Worm (Caenorhabditis elegans): ENCODE results near the gene Y48C3A.20.

Gene Y48C3A.20

ce11 chrII:13369231-13369630, at the start of gene Y48C3A.20:
Gene Y48C3A.20, plus strand, starts transcription at chrII:13369607.
- no peak for TF ChIP-seq elt-1 (tag; optimal IDR thresholded peaks at IDR 0.05)
- peak; percentile 69 for TF ChIP-seq lin-13 (GFP tag; optimal IDR thresholded peaks at IDR 0.05)
- no peak for TF ChIP-seq nhr-23 (tag; optimal IDR thresholded peaks at IDR 0.05)
- TF ChIP-seq nhr-12 (tag; optimal IDR thresholded peaks at IDR 0.05), result no peak
- TF ChIP-seq mab-5 (tag; optimal IDR thresholded peaks at IDR 0.05), result peak; percentile 77
- peak; percentile 81 for TF ChIP-seq gmeb-1 (tag; optimal IDR thresholded peaks at IDR 0.05)
- no peak for TF ChIP-seq ceh-16 (tag; optimal IDR thresholded peaks at IDR 0.05)
- TF ChIP-seq aly-2 (tag; optimal IDR thresholded peaks at IDR 0.05), result no peak
- no peak for TF ChIP-seq nhr-10 (tag; optimal IDR thresholded peaks at IDR 0.05)
- TF ChIP-seq nhr-77 (tag; optimal IDR thresholded peaks at IDR 0.05), result no peak
- TF ChIP-seq F13H6.1 (tag; optimal IDR thresholded peaks at IDR 0.05), result peak; percentile 77
- no peak for TF ChIP-seq lin-39 (tag; optimal IDR thresholded peaks at IDR 0.05)
- no peak for TF ChIP-seq ztf-11 (tag; optimal IDR thresholded peaks at IDR 0.05)
- TF ChIP-seq crh-2 (tag; optimal IDR thresholded peaks at IDR 0.05), result peak; percentile 76
- TF ChIP-seq egl-27 (tag; optimal IDR thresholded peaks at IDR 0.05), result no peak
- no peak for TF ChIP-seq Y55F3AM.14 (GFP tag; optimal IDR thresholded peaks at IDR 0.05)
- no peak for TF ChIP-seq sem-4 (tag; optimal IDR thresholded peaks at IDR 0.05)
- no peak for TF ChIP-seq elt-3 (tag; optimal IDR thresholded peaks at IDR 0.05)
- TF ChIP-seq unc-62 (GFP tag; optimal IDR thresholded peaks at IDR 0.05), result no peak
- TF ChIP-seq nhr-11 (tag; optimal IDR thresholded peaks at IDR 0.05), result no peak
- TF ChIP-seq C34F6.9 (tag; optimal IDR thresholded peaks at IDR 0.05), result peak; percentile 88
- no peak for TF ChIP-seq skn-1 (tag; optimal IDR thresholded peaks at IDR 0.05)
- peak; percentile 50 for TF ChIP-seq nhr-25 (tag; optimal IDR thresholded peaks at IDR 0.05)
- peak; percentile 93 for TF ChIP-seq unc-55 (GFP tag; optimal IDR thresholded peaks at IDR 0.05)
- TF ChIP-seq fos-1 (tag; optimal IDR thresholded peaks at IDR 0.05), result no peak
- peak; percentile 14 for TF ChIP-seq alr-1 (tag; optimal IDR thresholded peaks at IDR 0.05)
- no peak for TF ChIP-seq ztf-4 (tag; optimal IDR thresholded peaks at IDR 0.05)
- peak; percentile 25 for TF ChIP-seq R02D3.7 (tag; optimal IDR thresholded peaks at IDR 0.05)
- TF ChIP-seq blmp-1 (tag; optimal IDR thresholded peaks at IDR 0.05; ENCODE audit: insufficient read depth), result peak; percentile 42
- no peak for TF ChIP-seq dmd-4 (tag; optimal IDR thresholded peaks at IDR 0.05)
- peak; percentile 44 for TF ChIP-seq nhr-21 (tag; optimal IDR thresholded peaks at IDR 0.05)
- TF ChIP-seq ama-1 (optimal IDR thresholded peaks at IDR 0.05), result no peak
- no peak for TF ChIP-seq zag-1 (tag; optimal IDR thresholded peaks at IDR 0.05)
- no peak for TF ChIP-seq sma-9 (GFP tag; optimal IDR thresholded peaks at IDR 0.05)
- no peak for TF ChIP-seq sma-9 (tag; optimal IDR thresholded peaks at IDR 0.05)
- TF ChIP-seq nhr-237 (tag; optimal IDR thresholded peaks at IDR 0.05), result no peak
- TF ChIP-seq mdl-1 (tag; optimal IDR thresholded peaks at IDR 0.05), result no peak
- peak; percentile 73 to 87 for TF ChIP-seq lsy-2 (tag; optimal IDR thresholded peaks at IDR 0.05)
- no peak for TF ChIP-seq mbf-1 (tag; optimal IDR thresholded peaks at IDR 0.05)
- no peak for TF ChIP-seq ceh-82 (tag; optimal IDR thresholded peaks at IDR 0.05)
- TF ChIP-seq unc-39 (tag; optimal IDR thresholded peaks at IDR 0.05), result no peak
- TF ChIP-seq nhr-129 (tag; optimal IDR thresholded peaks at IDR 0.05), result peak; percentile 68
- TF ChIP-seq ZK546.5 (tag; optimal IDR thresholded peaks at IDR 0.05), result no peak
- no peak for TF ChIP-seq ztf-1 (GFP tag; conservative IDR thresholded peaks at IDR 0.05)
- TF ChIP-seq nhr-6 (tag; optimal IDR thresholded peaks at IDR 0.05), result peak; percentile 70
- TF ChIP-seq snpc-4 (tag; optimal IDR thresholded peaks at IDR 0.05), result peak; percentile 73
- no peak for TF ChIP-seq peb-1 (tag; optimal IDR thresholded peaks at IDR 0.05)
- TF ChIP-seq sma-3 (GFP tag; optimal IDR thresholded peaks at IDR 0.05), result no peak

ce11 chrII:13320811-13321210, 48.6 kb upstream of the Y48C3A.20 start, which contains the start of gene mac-1:
Gene mac-1, minus strand, starts transcription at chrII:13320911.
- TF ChIP-seq zag-1 (tag; optimal IDR thresholded peaks at IDR 0.05), result no peak
- no peak for TF ChIP-seq gmeb-1 (tag; optimal IDR thresholded peaks at IDR 0.05)
- no peak for TF ChIP-seq lin-39 (tag; optimal IDR thresholded peaks at IDR 0.05)
- no peak for TF ChIP-seq mbf-1 (tag; optimal IDR thresholded peaks at IDR 0.05)
- TF ChIP-seq lsy-2 (tag; optimal IDR thresholded peaks at IDR 0.05), result no peak
- TF ChIP-seq ztf-4 (tag; optimal IDR thresholded peaks at IDR 0.05), result no peak
- no peak for TF ChIP-seq unc-55 (GFP tag; optimal IDR thresholded peaks at IDR 0.05)
- TF ChIP-seq ceh-82 (tag; optimal IDR thresholded peaks at IDR 0.05), result no peak
- TF ChIP-seq snpc-4 (tag; optimal IDR thresholded peaks at IDR 0.05), result no peak
- TF ChIP-seq nhr-6 (tag; optimal IDR thresholded peaks at IDR 0.05), result no peak
- TF ChIP-seq ama-1 (optimal IDR thresholded peaks at IDR 0.05), result no peak
- TF ChIP-seq sem-4 (tag; optimal IDR thresholded peaks at IDR 0.05), result no peak
- TF ChIP-seq dmd-4 (tag; optimal IDR thresholded peaks at IDR 0.05), result no peak
- no peak for TF ChIP-seq nhr-23 (tag; optimal IDR thresholded peaks at IDR 0.05)
- TF ChIP-seq lin-11 (tag; optimal IDR thresholded peaks at IDR 0.05), result no peak
- no peak for TF ChIP-seq Y55F3AM.14 (GFP tag; optimal IDR thresholded peaks at IDR 0.05)
